Fruit fly (Drosophila melanogaster) whole organism, embryonic: Measurements from ENCODE around the gene Uba4.

Experiments
- Atf-2 ChIP-seq: fragments of 200-800 bp; sonication (Bioruptor generic); optimal IDR thresholded peaks from 2 replicates; lab custom pipeline; 2016; ENCODE audit warnings: missing biosample characterization, missing genetic modification characterization
- C15 ChIP-seq: fragments of 200-800 bp; sonication (Bioruptor generic); IDR thresholded peaks from 3 replicates; pipeline ENCODE4 v1.3.6; 2022; ENCODE audit warnings: missing biosample characterization, missing genetic modification characterization
- CG10267 ChIP-seq: fragments of 200-800 bp; sonication (Bioruptor generic); optimal IDR thresholded peaks from 2 replicates; lab custom pipeline; 2018; ENCODE audit warnings: missing biosample characterization, mild to moderate bottlenecking, missing genetic modification characterization, moderate library complexity
- CG10979 ChIP-seq: fragments of 200-800 bp; sonication (Bioruptor generic); optimal IDR thresholded peaks from 2 replicates; lab custom pipeline; 2018; ENCODE audit warnings: missing biosample characterization, mild to moderate bottlenecking, missing genetic modification characterization, moderate library complexity
- CG11247 ChIP-seq: fragments of 200-800 bp; sonication (Bioruptor generic); IDR thresholded peaks from 2 replicates; pipeline ENCODE4 v1.3.6; 2022; ENCODE audit warnings: missing biosample characterization, missing genetic modification characterization
- CG13624 ChIP-seq: fragments of 200-800 bp; sonication (Bioruptor generic); optimal IDR thresholded peaks from 2 replicates; lab custom pipeline; 2016; ENCODE audit warnings: missing biosample characterization, missing genetic modification characterization
- CG13894 ChIP-seq: fragments of 200-800 bp; sonication (Bioruptor generic); optimal IDR thresholded peaks from 3 replicates; lab custom pipeline; 2018; ENCODE audit warnings: missing biosample characterization, mild to moderate bottlenecking, missing genetic modification characterization, moderate library complexity
- CG14965 ChIP-seq: fragments of 200-800 bp; sonication (Bioruptor generic); optimal IDR thresholded peaks from 2 replicates; lab custom pipeline; 2016; ENCODE audit warnings: missing biosample characterization, missing genetic modification characterization, borderline replicate concordance
- CG15479 ChIP-seq: fragments of 200-800 bp; sonication (Bioruptor generic); optimal IDR thresholded peaks from 3 replicates; lab custom pipeline; 2019; ENCODE audit warnings: missing biosample characterization, mild to moderate bottlenecking, missing genetic modification characterization, moderate library complexity
- CG17361 ChIP-seq: fragments of 200-800 bp; sonication (Bioruptor generic); IDR thresholded peaks from 3 replicates; pipeline ENCODE4 v1.3.6; 2022; ENCODE audit warnings: missing biosample characterization, missing genetic modification characterization
- CG2875 ChIP-seq: fragments of 200-800 bp; sonication (Bioruptor generic); optimal IDR thresholded peaks from 2 replicates; lab custom pipeline; 2017; ENCODE audit warnings: missing biosample characterization, mild to moderate bottlenecking, missing genetic modification characterization, missing genetic modification reagents
- CG32532 ChIP-seq: fragments of 200-800 bp; sonication (Bioruptor generic); IDR thresholded peaks from 2 replicates; pipeline ENCODE4 v1.3.6; 2022; ENCODE audit warnings: missing biosample characterization, missing genetic modification characterization
- CG33557 ChIP-seq: fragments of 200-800 bp; sonication (Bioruptor generic); optimal IDR thresholded peaks from 2 replicates; lab custom pipeline; 2019; ENCODE audit warnings: missing biosample characterization, mild to moderate bottlenecking, missing genetic modification characterization, moderate library complexity
- CG3407 ChIP-seq: fragments of 200-800 bp; sonication (Bioruptor generic); optimal IDR thresholded peaks from 2 replicates; lab custom pipeline; 2018; ENCODE audit warnings: missing biosample characterization, mild to moderate bottlenecking, missing genetic modification characterization
- CG3995 ChIP-seq: fragments of 200-800 bp; sonication (Bioruptor generic); optimal IDR thresholded peaks from 3 replicates; lab custom pipeline; 2016; ENCODE audit warnings: missing biosample characterization, missing genetic modification characterization
- CG5953 ChIP-seq: fragments of 200-800 bp; sonication (Bioruptor generic); IDR thresholded peaks from 2 replicates; pipeline ENCODE4 v1.3.6; 2022; ENCODE audit warnings: missing biosample characterization, missing genetic modification characterization
- CG6813 ChIP-seq: fragments of 200-800 bp; sonication (Bioruptor generic); optimal IDR thresholded peaks from 2 replicates; lab custom pipeline; 2017; ENCODE audit warnings: missing biosample characterization, missing genetic modification characterization, mild to moderate bottlenecking, moderate library complexity, missing genetic modification reagents
- CG8924 ChIP-seq: fragments of 200-800 bp; optimal IDR thresholded peaks from 3 replicates; lab custom pipeline; 2019; ENCODE audit warnings: missing biosample characterization, mild to moderate bottlenecking, missing genetic modification characterization, moderate library complexity
- CG9727 ChIP-seq: fragments of 200-800 bp; sonication (Bioruptor generic); optimal IDR thresholded peaks from 3 replicates; lab custom pipeline; 2017; ENCODE audit warnings: missing biosample characterization, mild to moderate bottlenecking, missing genetic modification characterization
- CG9817 ChIP-seq: fragments of 200-800 bp; sonication (Bioruptor generic); optimal IDR thresholded peaks from 2 replicates; lab custom pipeline; 2018; ENCODE audit warnings: missing biosample characterization, mild to moderate bottlenecking, missing genetic modification characterization, moderate library complexity
- Chrac-16 ChIP-seq: fragments of 200-800 bp; sonication (Bioruptor generic); optimal IDR thresholded peaks from 3 replicates; lab custom pipeline; 2016; ENCODE audit warnings: missing biosample characterization, missing genetic modification characterization
- D ChIP-seq, 2 experiments: fragments of 200-800 bp in 1 of 2; fragments of >200 bp in 1 of 2; sonication (Bioruptor generic) in 1 of 2; optimal IDR thresholded peaks; 2 replicates in 1 of 2; 3 replicates in 1 of 2; lab custom pipeline; 2017; ENCODE audit warnings: mild to moderate bottlenecking in 1 of 2, missing biosample characterization in 1 of 2, missing genetic modification characterization in 1 of 2, missing genetic modification reagents in 1 of 2
- HLHmδ ChIP-seq: fragments of 200-800 bp; sonication (Bioruptor generic); optimal IDR thresholded peaks from 2 replicates; lab custom pipeline; 2018; ENCODE audit warnings: missing biosample characterization, mild to moderate bottlenecking, missing genetic modification characterization, moderate library complexity
- Neu2 ChIP-seq: fragments of 200-800 bp; sonication (Bioruptor generic); optimal IDR thresholded peaks from 3 replicates; lab custom pipeline; 2016; ENCODE audit warnings: missing biosample characterization, missing genetic modification characterization, borderline replicate concordance
- Ravus ChIP-seq: fragments of 200-800 bp; sonication (Bioruptor generic); IDR thresholded peaks from 2 replicates; pipeline ENCODE4 v1.3.6; 2022; ENCODE audit warnings: missing biosample characterization, missing genetic modification characterization
- Rx ChIP-seq: fragments of 200-800 bp; sonication (Bioruptor generic); IDR thresholded peaks from 2 replicates; pipeline ENCODE4 v1.3.6; 2022; ENCODE audit warnings: missing biosample characterization, missing genetic modification characterization
- Scr ChIP-seq: fragments of 200-800 bp; sonication (Bioruptor generic); IDR thresholded peaks from 2 replicates; pipeline ENCODE4 v1.3.6; 2022; ENCODE audit warnings: missing biosample characterization, missing genetic modification characterization; ENCODE audit not compliant: partially characterized antibody
- Sry-β ChIP-seq: fragments of 200-800 bp; sonication (Bioruptor generic); optimal IDR thresholded peaks from 2 replicates; lab custom pipeline; 2018; ENCODE audit warnings: missing biosample characterization, mild to moderate bottlenecking, missing genetic modification characterization, moderate library complexity
- Sry-δ ChIP-seq: fragments of 200-800 bp; sonication (Bioruptor generic); optimal IDR thresholded peaks from 2 replicates; lab custom pipeline; 2016; ENCODE audit warnings: missing biosample characterization, missing genetic modification characterization
- Stat92E ChIP-seq, 3 experiments: fragments of >200 bp in 2 of 3; fragments of 200-800 bp in 1 of 3; sonication (Bioruptor generic) in 1 of 3; optimal IDR thresholded peaks; 2 replicates each; lab custom pipeline; 2017 to 2019; ENCODE audit warnings: missing biosample characterization in 3 of 3, missing genetic modification characterization in 3 of 3, mild to moderate bottlenecking in 1 of 3, moderate library complexity in 1 of 3
- bsh ChIP-seq, 2 experiments: fragments of 200-800 bp; sonication (Bioruptor generic); optimal IDR thresholded peaks; 2 replicates each; lab custom pipeline; 2017 to 2018; ENCODE audit warnings: mild to moderate bottlenecking in 2 of 2, missing biosample characterization in 2 of 2, missing genetic modification characterization in 2 of 2, moderate library complexity in 1 of 2
- cg ChIP-seq: fragments of 200-800 bp; sonication (Bioruptor generic); optimal IDR thresholded peaks from 3 replicates; lab custom pipeline; 2019; ENCODE audit warnings: missing biosample characterization, mild to moderate bottlenecking, missing genetic modification characterization, moderate library complexity
- da ChIP-seq: fragments of 200-800 bp; sonication (Bioruptor generic); optimal IDR thresholded peaks from 2 replicates; lab custom pipeline; 2016; ENCODE audit warnings: missing biosample characterization, missing genetic modification characterization
- dmrt11E ChIP-seq: fragments of 200-800 bp; sonication (Bioruptor generic); optimal IDR thresholded peaks from 3 replicates; lab custom pipeline; 2018; ENCODE audit warnings: missing biosample characterization, mild to moderate bottlenecking, missing genetic modification characterization, moderate library complexity
- fd64A ChIP-seq: fragments of 200-800 bp; sonication (Bioruptor generic); optimal IDR thresholded peaks from 3 replicates; lab custom pipeline; 2018; ENCODE audit warnings: missing biosample characterization, mild to moderate bottlenecking, missing genetic modification characterization
- gfzf ChIP-seq: fragments of 200-800 bp; sonication (Bioruptor generic); optimal IDR thresholded peaks from 2 replicates; lab custom pipeline; 2016; ENCODE audit warnings: missing biosample characterization, mild to moderate bottlenecking, missing genetic modification characterization, moderate library complexity
- jumu ChIP-seq: fragments of 200-800 bp; sonication (Bioruptor generic); optimal IDR thresholded peaks from 3 replicates; lab custom pipeline; 2016; ENCODE audit warnings: missing biosample characterization, missing genetic modification characterization
- lmd ChIP-seq: fragments of 200-800 bp; sonication (Bioruptor generic); IDR thresholded peaks from 2 replicates; pipeline ENCODE4 v1.3.6; 2022; ENCODE audit warnings: missing biosample characterization, missing genetic modification characterization
- lola ChIP-seq, 3 experiments: fragments of >200 bp in 2 of 3; fragments of 200-800 bp in 1 of 3; sonication (Bioruptor generic) in 1 of 3; optimal IDR thresholded peaks; 2 replicates each; lab custom pipeline; 2017 to 2019; ENCODE audit warnings: missing biosample characterization in 3 of 3, missing genetic modification characterization in 3 of 3, mild to moderate bottlenecking in 1 of 3, moderate library complexity in 1 of 3
- mirr ChIP-seq: fragments of 200-800 bp; sonication (Bioruptor generic); optimal IDR thresholded peaks from 3 replicates; lab custom pipeline; 2018; ENCODE audit warnings: missing biosample characterization, mild to moderate bottlenecking, missing genetic modification characterization
- nau ChIP-seq: fragments of 200-800 bp; sonication (Bioruptor generic); optimal IDR thresholded peaks from 3 replicates; lab custom pipeline; 2017; ENCODE audit warnings: missing biosample characterization, mild to moderate bottlenecking, missing genetic modification characterization, missing genetic modification reagents
- peb ChIP-seq: fragments of 200-800 bp; sonication (Bioruptor generic); IDR thresholded peaks from 2 replicates; pipeline ENCODE4 v1.3.6; 2022; ENCODE audit warnings: missing biosample characterization, missing genetic modification characterization
- sc ChIP-seq, 3 experiments: fragments of >200 bp in 2 of 3; fragments of 200-800 bp in 1 of 3; sonication (Bioruptor generic) in 1 of 3; optimal IDR thresholded peaks; 2 replicates in 2 of 3; 3 replicates in 1 of 3; lab custom pipeline; 2017; ENCODE audit warnings: mild to moderate bottlenecking in 1 of 3, missing biosample characterization in 1 of 3, missing genetic modification characterization in 1 of 3, missing genetic modification reagents in 1 of 3
- scrt ChIP-seq: fragments of 200-800 bp; sonication (Bioruptor generic); optimal IDR thresholded peaks from 2 replicates; lab custom pipeline; 2018; ENCODE audit warnings: missing biosample characterization, mild to moderate bottlenecking, missing genetic modification characterization, moderate library complexity
- sens-2 ChIP-seq: fragments of 200-800 bp; sonication (Bioruptor generic); IDR thresholded peaks from 2 replicates; pipeline ENCODE4 v1.3.6; 2022; ENCODE audit warnings: missing biosample characterization, missing genetic modification characterization
- seq ChIP-seq: fragments of 200-800 bp; sonication (Bioruptor generic); IDR thresholded peaks from 2 replicates; pipeline ENCODE4 v1.3.6; 2022; ENCODE audit warnings: missing biosample characterization, missing genetic modification characterization
- sr ChIP-seq: fragments of 200-800 bp; sonication (Bioruptor generic); IDR thresholded peaks from 3 replicates; pipeline ENCODE4 v1.3.6; 2022; ENCODE audit warnings: missing biosample characterization, missing genetic modification characterization
- stc ChIP-seq: fragments of 200-800 bp; sonication (Bioruptor generic); IDR thresholded peaks from 2 replicates; pipeline ENCODE4 v1.3.6; 2022; ENCODE audit warnings: missing biosample characterization, missing genetic modification characterization
- tup ChIP-seq: fragments of 200-800 bp; sonication (Bioruptor generic); optimal IDR thresholded peaks from 2 replicates; lab custom pipeline; 2016; ENCODE audit warnings: missing biosample characterization, mild to moderate bottlenecking, missing genetic modification characterization, moderate library complexity

Uba4 gene

DNA sequence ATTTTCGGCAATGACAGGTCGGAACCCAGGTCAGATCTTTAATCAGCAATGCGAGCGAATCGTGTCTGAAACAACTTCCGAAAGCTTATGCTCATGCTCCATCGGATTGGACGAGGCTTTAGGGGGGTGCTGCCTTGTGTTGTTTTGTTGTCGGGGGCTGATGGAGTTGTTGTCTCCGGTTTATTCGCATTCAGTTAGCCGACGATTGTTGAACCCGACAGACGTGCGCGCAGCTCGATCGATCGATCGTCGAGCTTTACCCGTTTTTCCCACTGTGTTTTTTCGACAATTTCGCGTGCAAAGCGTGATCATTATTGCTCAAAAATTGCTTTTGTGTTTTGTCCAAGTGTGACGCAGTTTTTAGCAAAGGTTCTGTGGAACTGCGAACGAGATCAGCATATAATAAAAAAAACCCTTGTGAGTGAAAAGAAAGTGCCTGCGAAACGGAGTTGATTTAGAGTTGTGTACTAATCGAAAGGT, 11.8 kb downstream of the Uba4 start, which contains the start of gene CG17834 (continued):
- no peak for TF ChIP-seq CG14965
- TF ChIP-seq Neu2 (GFP tag; lab: Kevin White, UChicago) = no peak
- peak; percentile 68 for TF ChIP-seq CG3995 (GFP tag; lab: Kevin White, UChicago)
- no peak for TF ChIP-seq CG2875 (GFP tag; lab: Kevin White, UChicago)
- TF ChIP-seq HLHmδ (GFP tag; lab: Kevin White, UChicago) = no peak
- no peak for TF ChIP-seq Ravus (GFP tag; lab: Robert Waterston, UW)
- TF ChIP-seq scrt = no peak
- no peak; the same call in 1 of the 2 replicates for TF ChIP-seq CG32532 (GFP tag; lab: Robert Waterston, UW)
- TF ChIP-seq CG10267 = no peak
- no peak; the same call in 2 of the 3 replicates for TF ChIP-seq CG17361 (GFP tag; lab: Robert Waterston, UW)
- no peak for TF ChIP-seq peb (GFP tag; lab: Robert Waterston, UW)
- no peak for TF ChIP-seq Rx (GFP tag; lab: Robert Waterston, UW)
- TF ChIP-seq dmrt11E (tag; lab: Kevin White, UChicago) = no peak
- no peak for TF ChIP-seq CG9817 (tag; lab: Kevin White, UChicago)
- TF ChIP-seq tup (GFP tag; lab: Kevin White, UChicago) = no peak
- TF ChIP-seq CG3407 = no peak
- no peak for TF ChIP-seq Chrac-16
- TF ChIP-seq gfzf (GFP tag; lab: Kevin White, UChicago) = no peak
- no peak for TF ChIP-seq Sry-β (GFP tag; lab: Kevin White, UChicago)
- TF ChIP-seq Sry-δ = no peak
- no peak for TF ChIP-seq sc (optimal IDR thresholded peaks at IDR 0.05; lab: Kevin White, UChicago)
- no peak for TF ChIP-seq sc (GFP tag; optimal IDR thresholded peaks at IDR 0.05; lab: Kevin White, UChicago)
- TF ChIP-seq da (GFP tag; lab: Kevin White, UChicago) = no peak
- TF ChIP-seq CG9727 = no peak
- TF ChIP-seq CG8924 (tag; lab: Kevin White, UChicago) = no peak
- no peak for TF ChIP-seq bsh (GFP tag; optimal IDR thresholded peaks at IDR 0.05; lab: Kevin White, UChicago)
- TF ChIP-seq CG15479 (GFP tag; lab: Kevin White, UChicago) = no peak
- no peak for TF ChIP-seq sr (GFP tag; lab: Robert Waterston, UW)
- peak; percentile 80 for TF ChIP-seq mirr (GFP tag; lab: Kevin White, UChicago)
- TF ChIP-seq Stat92E (GFP tag; optimal IDR thresholded peaks at IDR 0.05; lab: Kevin White, UChicago) = no peak
- TF ChIP-seq stc (GFP tag; lab: Robert Waterston, UW) = peak; percentile 25; the same call in 1 of the 2 replicates
- TF ChIP-seq cg (GFP tag; lab: Kevin White, UChicago) = no peak
- no peak for TF ChIP-seq D (optimal IDR thresholded peaks at IDR 0.05; lab: Kevin White, UChicago)
- no peak for TF ChIP-seq D (GFP tag; optimal IDR thresholded peaks at IDR 0.05; lab: Kevin White, UChicago)
- no peak for TF ChIP-seq CG6813 (GFP tag; lab: Kevin White, UChicago)
- no peak for TF ChIP-seq lola (GFP tag; optimal IDR thresholded peaks at IDR 0.05; lab: Kevin White, UChicago)
- TF ChIP-seq CG13894 = peak; percentile 59
- no peak for TF ChIP-seq nau
- TF ChIP-seq Scr = no peak
- TF ChIP-seq Atf-2 (GFP tag; lab: Kevin White, UChicago) = no peak
- TF ChIP-seq jumu = no peak
- no peak for TF ChIP-seq C15 (GFP tag; lab: Robert Waterston, UW)
- TF ChIP-seq seq (GFP tag; lab: Robert Waterston, UW) = no peak
- TF ChIP-seq CG13624 (GFP tag; lab: Kevin White, UChicago) = no peak
- TF ChIP-seq fd64A (GFP tag; lab: Kevin White, UChicago) = no peak
- no peak for TF ChIP-seq CG11247 (GFP tag; lab: Robert Waterston, UW)
- TF ChIP-seq CG5953 (GFP tag; lab: Robert Waterston, UW) = no peak
- TF ChIP-seq CG10979 (tag; lab: Kevin White, UChicago) = no peak
- TF ChIP-seq CG33557 (GFP tag; lab: Kevin White, UChicago) = no peak
- TF ChIP-seq sens-2 (GFP tag; lab: Robert Waterston, UW) = no peak
- TF ChIP-seq lmd (GFP tag; lab: Robert Waterston, UW) = no peak
